Worm (Caenorhabditis elegans) whole organism, L2 larva: Measurements from ENCODE around the gene gei-1.

Experiments
- dmd-4 ChIP-seq: sonication (generic microtip); optimal IDR thresholded peaks from 2 replicates; lab custom pipeline; 2017; ENCODE audit warnings: missing biosample characterization, missing genetic modification characterization
- egl-27 ChIP-seq: sonication (generic microtip); optimal IDR thresholded peaks from 3 replicates; lab custom pipeline; 2017; ENCODE audit warnings: missing biosample characterization, missing genetic modification reagents, missing genetic modification characterization
- elt-1 ChIP-seq: fragments of 150-350 bp; optimal IDR thresholded peaks from 2 replicates; lab custom pipeline; 2014; ENCODE audit warnings: missing biosample characterization, missing genetic modification characterization
- lin-11 ChIP-seq: fragments of 150-350 bp; sonication (generic microtip); optimal IDR thresholded peaks from 2 replicates; lab custom pipeline; 2014; ENCODE audit warnings: missing biosample characterization, missing genetic modification characterization, inconsistent platforms, mixed read lengths
- mdl-1 ChIP-seq, 2 experiments: fragments of 150-350 bp in 1 of 2; sonication (generic microtip) in 1 of 2; optimal IDR thresholded peaks; 2 replicates each; lab custom pipeline; 2017; ENCODE audit warnings: missing biosample characterization in 2 of 2, missing genetic modification characterization in 2 of 2
- nhr-11 ChIP-seq: fragments of 150-350 bp; optimal IDR thresholded peaks from 2 replicates; lab custom pipeline; 2014; ENCODE audit warnings: missing biosample characterization, missing genetic modification characterization
- nhr-12 ChIP-seq: fragments of 150-350 bp; optimal IDR thresholded peaks from 2 replicates; lab custom pipeline; 2014; ENCODE audit warnings: missing biosample characterization, missing genetic modification characterization
- nhr-237 ChIP-seq: fragments of 150-350 bp; optimal IDR thresholded peaks from 2 replicates; lab custom pipeline; 2014; ENCODE audit warnings: missing biosample characterization, missing genetic modification characterization
- unc-62 ChIP-seq: fragments of 150-350 bp; optimal IDR thresholded peaks from 2 replicates; lab custom pipeline; 2014; ENCODE audit warnings: missing biosample characterization, missing genetic modification reagents, missing genetic modification characterization
- ztf-11 ChIP-seq: sonication (generic microtip); optimal IDR thresholded peaks from 2 replicates; lab custom pipeline; 2017; ENCODE audit warnings: missing biosample characterization, missing genetic modification characterization

DNA sequence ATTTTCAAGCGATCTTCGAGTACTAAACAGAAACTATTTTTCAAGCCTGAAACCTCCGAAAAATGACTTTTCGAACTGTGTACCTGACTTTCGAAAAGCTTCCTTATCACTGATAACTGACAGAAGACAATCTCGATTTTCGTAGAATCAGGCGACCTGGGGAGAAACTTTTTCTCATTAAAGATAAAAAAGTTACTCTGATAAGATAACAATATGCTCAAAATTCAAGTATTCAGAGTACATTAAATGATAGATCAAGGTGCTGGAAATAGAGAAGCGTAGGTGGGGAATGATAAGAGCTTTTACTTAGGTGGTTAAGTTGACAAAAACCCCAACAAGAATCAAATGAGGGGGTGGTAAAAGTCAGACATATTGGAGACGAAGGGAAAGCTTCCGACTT, 25.4 kb downstream of the gei-1 start, which contains the start of gene prk-2:
- TF ChIP-seq elt-1 (tag; lab: Kevin White, UChicago) (no peak), egl-27 (tag; lab: Kevin White, UChicago) (peak; percentile 57), dmd-4 (no peak), mdl-1 (tag; optimal IDR thresholded peaks at IDR 0.05; lab: Kevin White, UChicago) (no peak), unc-62 (GFP tag; lab: Kevin White, UChicago) (no peak), nhr-237 (tag; lab: Kevin White, UChicago) (no peak), ztf-11 (tag; lab: Kevin White, UChicago) (no peak), nhr-12 (tag; lab: Kevin White, UChicago) (no peak), lin-11 (tag; lab: Kevin White, UChicago) (no peak), nhr-11 (tag; lab: Kevin White, UChicago) (no peak)
